Worm (Caenorhabditis elegans) whole organism, L1 larva: ENCODE measurements around the gene hmg-12.

Experiments
- ceh-82 ChIP-seq, 3 experiments: fragments of 150-350 bp in 1 of 3; sonication (generic microtip) in 2 of 3; optimal IDR thresholded peaks; 2 replicates each; lab custom pipeline; 2014 to 2017; ENCODE audit warnings: missing biosample characterization in 3 of 3, missing genetic modification characterization in 3 of 3
- fkh-10 ChIP-seq: sonication (generic microtip); optimal IDR thresholded peaks from 2 replicates; lab custom pipeline; 2017; ENCODE audit warnings: missing biosample characterization, missing genetic modification reagents, missing genetic modification characterization
- jun-1 ChIP-seq: fragments of 150-350 bp; optimal IDR thresholded peaks from 2 replicates; lab custom pipeline; 2014; ENCODE audit warnings: missing biosample characterization, missing genetic modification reagents, missing genetic modification characterization
- nhr-237 ChIP-seq: fragments of 150-350 bp; optimal IDR thresholded peaks from 2 replicates; lab custom pipeline; 2014; ENCODE audit warnings: missing biosample characterization, missing genetic modification characterization
- nhr-76 ChIP-seq: sonication (generic microtip); optimal IDR thresholded peaks from 2 replicates; lab custom pipeline; 2017; ENCODE audit warnings: missing biosample characterization, missing genetic modification characterization
- pax-3 ChIP-seq: fragments of 200-800 bp; sonication (Bioruptor generic); optimal IDR thresholded peaks from 2 replicates; lab custom pipeline; 2018; ENCODE audit warnings: mild to moderate bottlenecking, missing genetic modification characterization, moderate library complexity, missing compliant biosample characterization
- rnt-1 ChIP-seq: sonication (generic microtip); optimal IDR thresholded peaks from 2 replicates; lab custom pipeline; 2016; ENCODE audit warnings: mild to moderate bottlenecking, missing genetic modification characterization, moderate library complexity, missing compliant biosample characterization
- snpc-4 ChIP-seq: fragments of 150-350 bp; optimal IDR thresholded peaks from 2 replicates; lab custom pipeline; 2014; ENCODE audit warnings: missing biosample characterization, missing genetic modification characterization

ce11 chrII:11916945-11917344 lies 632 bp downstream of the hmg-12 start:
- TF ChIP-seq rnt-1 (tag; lab: Kevin White, UChicago) (no peak), pax-3 (tag; lab: Kevin White, UChicago) (no peak), fkh-10 (GFP tag; lab: Kevin White, UChicago) (no peak), nhr-76 (tag; lab: Kevin White, UChicago) (no peak), snpc-4 (tag; lab: Kevin White, UChicago) (no peak), jun-1 (tag; lab: Kevin White, UChicago) (no peak), nhr-237 (no peak), ceh-82 (tag; optimal IDR thresholded peaks at IDR 0.05; lab: Kevin White, UChicago) (no peak)
